Worm (Caenorhabditis elegans): ENCODE data around the gene C06E4.1.
A peak's percentile ranks its signal among the peaks of the same experiment; 100 is the strongest.

The C06E4.1 gene

DNA sequence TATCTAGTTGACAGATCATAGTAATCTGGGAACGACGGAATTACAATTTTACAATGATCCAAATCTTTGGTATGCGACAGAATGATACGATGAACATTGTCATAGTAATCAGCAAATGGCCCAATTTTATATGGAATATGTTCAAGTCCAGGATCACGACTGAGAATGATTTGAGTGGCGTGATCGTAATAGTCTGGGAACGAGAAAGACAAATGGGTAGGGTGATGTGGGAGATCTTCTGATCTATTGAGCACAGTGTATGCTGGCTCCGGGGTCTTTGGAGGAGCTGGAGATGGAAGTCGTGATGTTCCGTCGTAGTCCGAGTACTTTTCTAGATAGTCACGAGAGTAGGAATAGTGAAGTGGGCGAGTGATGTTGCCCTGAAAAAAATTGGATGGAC lies 40.8 kb downstream of the C06E4.1 start (continued):
- TF ChIP-seq ccch-3 (GFP tag; optimal IDR thresholded peaks at IDR 0.05): no peak
- TF ChIP-seq nfyb-1 (GFP tag; IDR thresholded peaks at IDR 0.05): no peak

- TF ChIP-seq madf-6 (GFP tag; IDR thresholded peaks at IDR 0.05): no peak
- no peak for TF ChIP-seq ztf-18 (tag; optimal IDR thresholded peaks at IDR 0.05)
- TF ChIP-seq unc-62 (GFP tag; optimal IDR thresholded peaks at IDR 0.05): no peak
- no peak for TF ChIP-seq gei-17 (GFP tag; optimal IDR thresholded peaks at IDR 0.05)
- no peak for TF ChIP-seq F57A8.1 (GFP tag; optimal IDR thresholded peaks at IDR 0.05)
- TF ChIP-seq dpl-1 (GFP tag; optimal IDR thresholded peaks at IDR 0.05): no peak
- TF ChIP-seq somi-1 (GFP tag; optimal IDR thresholded peaks at IDR 0.05): no peak
- TF ChIP-seq hmg-20 (GFP tag; IDR thresholded peaks at IDR 0.05): no peak
- TF ChIP-seq K11D2.4 (GFP tag; IDR thresholded peaks at IDR 0.05): no peak
- TF ChIP-seq B0336.3 (GFP tag; IDR thresholded peaks at IDR 0.05): no peak
- TF ChIP-seq Y53F4B.3 (GFP tag; IDR thresholded peaks at IDR 0.05): no peak
- TF ChIP-seq madf-10 (tag; optimal IDR thresholded peaks at IDR 0.05): no peak
- no peak for TF ChIP-seq F10E7.11 (tag; optimal IDR thresholded peaks at IDR 0.05)
- TF ChIP-seq nhr-27 (tag; optimal IDR thresholded peaks at IDR 0.05): no peak
- no peak for TF ChIP-seq die-1 (tag; optimal IDR thresholded peaks at IDR 0.05)
These were observed 41.9 kb downstream of the C06E4.1 start for ce11 chrIV:7324913-7325312.

DNA sequence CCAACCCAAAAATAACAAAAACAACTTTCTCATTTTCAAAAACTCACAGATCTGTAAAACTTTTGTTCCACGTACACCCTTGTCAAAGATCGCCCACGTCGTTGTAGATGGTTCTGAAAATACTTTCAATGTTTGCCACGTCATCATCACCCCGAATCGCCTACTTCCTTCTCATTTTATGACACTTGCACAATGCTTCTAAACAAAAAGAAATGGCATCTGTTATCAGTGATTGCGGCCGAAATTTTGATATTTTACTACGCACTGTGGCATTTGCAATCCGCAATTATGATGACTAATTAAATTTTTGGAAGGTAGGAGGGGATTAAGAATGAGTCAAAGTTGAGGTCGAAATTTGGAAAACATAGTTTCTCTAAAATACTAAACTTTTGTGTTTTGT lies 42.6 kb downstream of the C06E4.1 start:
- TF ChIP-seq nhr-80 (tag; optimal IDR thresholded peaks at IDR 0.05): peak; percentile 76
- TF ChIP-seq xnd-1 (tag; optimal IDR thresholded peaks at IDR 0.05): no peak
- TF ChIP-seq let-607 (tag; optimal IDR thresholded peaks at IDR 0.05): peak in 1 of 2 experiments; percentile 37
- TF ChIP-seq dox-1 (GFP tag; IDR thresholded peaks at IDR 0.05): peak; percentile 6; the same call in 1 of the 2 replicates

ce11 chrIV:7326613-7327149 lies 43.6 kb downstream of the C06E4.1 start, which contains the start of gene ifo-1:
Gene ifo-1, minus strand, starts transcription at chrIV:7326663.
- TF ChIP-seq ets-4 (GFP tag; optimal IDR thresholded peaks at IDR 0.05) (peak; percentile 3), dox-1 (GFP tag; IDR thresholded peaks at IDR 0.05) (peak; percentile 63; the same call in 1 of the 2 replicates), ZK185.1 (tag; optimal IDR thresholded peaks at IDR 0.05; ENCODE audit: poor library complexity, severe bottlenecking) (no peak), F22D6.2 (tag; optimal IDR thresholded peaks at IDR 0.05) (no peak), nhr-80 (tag; optimal IDR thresholded peaks at IDR 0.05) (peak; percentile 99), ceh-27 (GFP tag; optimal IDR thresholded peaks at IDR 0.05) (no peak), akir-1 (GFP tag; optimal IDR thresholded peaks at IDR 0.05) (no peak)

ce11 chrIV:7328918-7329317 lies 45.9 kb downstream of the C06E4.1 start, which contains the start of gene sqst-2:
Gene sqst-2, minus strand, starts transcription at chrIV:7328975.
- TF ChIP-seq ztf-28 (GFP tag; IDR thresholded peaks at IDR 0.05) (no peak), hmg-1.2 (GFP tag; IDR thresholded peaks at IDR 0.05) (no peak), Y53G8AR.9 (GFP tag; conservative IDR thresholded peaks at IDR 0.05) (no peak), nhr-80 (tag; optimal IDR thresholded peaks at IDR 0.05) (peak; percentile 66), rcor-1 (GFP tag; IDR thresholded peaks at IDR 0.05) (no peak), ets-4 (GFP tag; optimal IDR thresholded peaks at IDR 0.05) (no peak), snpc-3.4 (tag; optimal IDR thresholded peaks at IDR 0.05) (no peak)
